Fruit fly (Drosophila melanogaster): ENCODE measurements around the gene CG2129.

Gene CG2129

DNA sequence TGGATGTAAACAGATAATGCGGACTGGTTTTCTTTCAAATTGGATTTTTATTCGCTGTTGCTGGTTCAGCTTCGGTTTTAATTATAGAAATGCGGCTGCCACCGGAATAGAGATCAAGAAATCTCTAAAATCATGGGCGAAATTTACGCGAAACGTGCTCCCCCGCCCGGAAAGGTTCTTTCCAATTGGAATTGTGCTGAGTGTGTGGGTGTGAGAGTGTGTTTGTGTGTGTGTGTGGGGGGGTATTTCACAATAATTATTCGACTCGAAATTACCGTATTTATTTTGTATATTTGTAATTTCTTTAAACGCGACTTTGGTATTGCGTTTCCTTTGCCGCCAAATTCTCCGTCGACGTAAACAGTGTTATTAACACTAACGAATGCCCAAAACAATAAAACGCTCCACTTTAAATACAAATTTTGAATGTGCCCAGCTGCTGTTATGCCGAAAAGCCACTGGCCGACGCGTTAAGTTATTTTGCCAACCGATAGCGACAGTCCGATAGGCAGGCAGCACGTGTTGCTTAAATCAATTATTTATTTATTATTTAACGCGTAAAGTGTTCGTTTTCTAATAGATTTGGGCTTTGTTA, 29.8 kb upstream of the CG2129 start, which contains the start of gene Gclc:
TSS of gene Gclc (minus strand) at position 431 of the 595 bp plus-strand sequence.
- TF ChIP-seq Myc (optimal IDR thresholded peaks at IDR 0.05) = peak; percentile 48
- no peak for TF ChIP-seq Rel (GFP tag; optimal IDR thresholded peaks at IDR 0.05)
- TF ChIP-seq Rel (tag; optimal IDR thresholded peaks at IDR 0.05) = peak; percentile 83
- peak; percentile 3 for TF ChIP-seq ey (GFP tag; optimal IDR thresholded peaks at IDR 0.05)
- no peak for TF ChIP-seq CG32264 (GFP tag; optimal IDR thresholded peaks at IDR 0.05)
- TF ChIP-seq rgr (GFP tag; optimal IDR thresholded peaks at IDR 0.05) = peak; percentile 11

DNA sequence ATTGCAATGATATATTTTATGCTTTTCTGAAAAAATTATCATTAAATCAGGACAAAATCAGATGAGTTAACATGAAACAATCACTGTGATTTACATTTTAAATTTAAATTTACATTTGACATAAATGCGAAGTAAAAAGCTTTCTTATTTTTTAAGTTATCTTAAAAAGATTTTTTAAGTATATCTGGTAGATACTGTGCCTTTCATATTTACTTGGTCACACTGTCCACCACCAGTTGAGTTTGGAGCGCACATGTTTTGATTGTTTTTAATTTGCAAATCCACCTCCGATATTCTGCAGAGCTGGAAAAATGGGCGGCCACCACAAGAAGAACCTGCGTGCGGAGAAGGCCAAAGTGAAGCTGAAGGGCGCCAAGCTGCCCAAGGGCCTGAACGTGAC, 28.8 kb upstream of the CG2129 start, which contains the start of gene CG1575:
TSS of gene CG1575 (plus strand) at position 200 of the 400 bp plus-strand sequence.
- no peak for TF ChIP-seq CrebA (GFP tag; optimal IDR thresholded peaks at IDR 0.05; ENCODE audit: borderline replicate concordance)
- TF ChIP-seq HLH106 (tag; optimal IDR thresholded peaks at IDR 0.05) = no peak
- TF ChIP-seq Hr78 (GFP tag; optimal IDR thresholded peaks at IDR 0.05) = no peak
- TF ChIP-seq N (GFP tag; optimal IDR thresholded peaks at IDR 0.05) = no peak
- TF ChIP-seq Vsx2 (GFP tag; optimal IDR thresholded peaks at IDR 0.05; ENCODE audit: partially characterized antibody) = no peak
- no peak for TF ChIP-seq psq (GFP tag; optimal IDR thresholded peaks at IDR 0.05)
- no peak for TF ChIP-seq OdsH (GFP tag; optimal IDR thresholded peaks at IDR 0.05)
- no peak for TF ChIP-seq sage (GFP tag; optimal IDR thresholded peaks at IDR 0.05)
- no peak for TF ChIP-seq dl (GFP tag; optimal IDR thresholded peaks at IDR 0.05; ENCODE audit: insufficient read depth in 1 of 2, partially characterized antibody in 2 of 2)

DNA sequence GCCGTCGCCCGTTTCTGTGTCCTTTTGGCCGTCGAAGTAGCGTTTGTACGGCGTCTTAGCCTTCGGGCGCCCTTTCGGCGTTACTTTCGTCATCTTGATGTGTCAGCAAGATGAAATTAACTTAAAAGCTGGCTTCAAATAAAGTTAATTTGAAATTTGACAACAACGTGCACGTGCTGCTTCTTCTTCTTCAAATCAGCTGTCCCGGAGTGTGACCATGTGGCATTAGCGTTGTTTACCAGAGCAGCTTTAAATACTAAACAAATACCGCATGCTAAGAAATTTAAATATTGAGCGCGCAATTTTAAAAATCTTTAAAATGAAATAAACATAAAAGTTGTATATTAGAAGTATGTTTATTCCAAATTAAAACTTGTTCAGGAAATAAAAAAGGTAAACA, 24.7 kb upstream of the CG2129 start, which contains the start of gene CG2260:
TSS of gene CG2260 (minus strand) at position 209 of the 400 bp plus-strand sequence.
- TF ChIP-seq fru (GFP tag; optimal IDR thresholded peaks at IDR 0.05) (no peak), jim (GFP tag; optimal IDR thresholded peaks at IDR 0.05) (no peak), Dfd (GFP tag; optimal IDR thresholded peaks at IDR 0.05) (no peak), OdsH (GFP tag; optimal IDR thresholded peaks at IDR 0.05) (no peak), sage (GFP tag; optimal IDR thresholded peaks at IDR 0.05) (no peak), Hnf4 (GFP tag; optimal IDR thresholded peaks at IDR 0.05) (no peak), Abd-B (GFP tag; optimal IDR thresholded peaks at IDR 0.05) (no peak), HLH106 (tag; optimal IDR thresholded peaks at IDR 0.05) (no peak), CrebA (GFP tag; optimal IDR thresholded peaks at IDR 0.05; ENCODE audit: borderline replicate concordance) (no peak), CG9705 (GFP tag; optimal IDR thresholded peaks at IDR 0.05) (no peak), dl (GFP tag; optimal IDR thresholded peaks at IDR 0.05; ENCODE audit: insufficient read depth in 1 of 2, partially characterized antibody in 2 of 2) (no peak), Myc (optimal IDR thresholded peaks at IDR 0.05) (no peak), CG32264 (GFP tag; optimal IDR thresholded peaks at IDR 0.05) (no peak), pan (optimal IDR thresholded peaks at IDR 0.05) (no peak), foxo (GFP tag; optimal IDR thresholded peaks at IDR 0.05) (no peak), N (GFP tag; optimal IDR thresholded peaks at IDR 0.05) (no peak)

DNA sequence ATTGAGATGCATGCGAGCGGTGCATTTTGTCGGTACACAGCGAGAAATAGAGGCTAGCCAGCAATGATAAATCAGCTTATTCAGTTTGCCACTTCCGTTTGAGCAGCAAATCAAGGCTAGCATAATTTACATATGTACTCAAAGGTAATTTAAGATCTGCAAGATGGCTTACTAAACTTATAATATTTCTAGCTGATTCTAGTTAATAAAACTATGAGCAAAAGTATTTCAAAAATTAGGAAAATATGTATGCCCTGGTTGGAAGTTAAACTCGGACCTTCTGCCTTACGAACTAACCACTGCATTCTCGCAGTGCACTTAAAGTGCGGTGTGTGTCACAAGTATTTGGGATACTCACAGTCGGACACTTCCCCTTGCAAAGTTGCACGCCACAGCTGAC, 22.8 kb upstream of the CG2129 start:
- no peak for TF ChIP-seq sv (GFP tag; optimal IDR thresholded peaks at IDR 0.05)
- no peak for TF ChIP-seq lola (GFP tag; optimal IDR thresholded peaks at IDR 0.05)
- TF ChIP-seq Sp1 (GFP tag; optimal IDR thresholded peaks at IDR 0.05) = no peak
- TF ChIP-seq dsf (GFP tag; optimal IDR thresholded peaks at IDR 0.05; ENCODE audit: borderline replicate concordance) = no peak
- no peak for TF ChIP-seq CrebA (GFP tag; optimal IDR thresholded peaks at IDR 0.05; ENCODE audit: borderline replicate concordance)
- no peak for TF ChIP-seq N (GFP tag; optimal IDR thresholded peaks at IDR 0.05)
- TF ChIP-seq tai (GFP tag; optimal IDR thresholded peaks at IDR 0.05) = no peak
- TF ChIP-seq GATAd (GFP tag; optimal IDR thresholded peaks at IDR 0.05) = no peak

DNA sequence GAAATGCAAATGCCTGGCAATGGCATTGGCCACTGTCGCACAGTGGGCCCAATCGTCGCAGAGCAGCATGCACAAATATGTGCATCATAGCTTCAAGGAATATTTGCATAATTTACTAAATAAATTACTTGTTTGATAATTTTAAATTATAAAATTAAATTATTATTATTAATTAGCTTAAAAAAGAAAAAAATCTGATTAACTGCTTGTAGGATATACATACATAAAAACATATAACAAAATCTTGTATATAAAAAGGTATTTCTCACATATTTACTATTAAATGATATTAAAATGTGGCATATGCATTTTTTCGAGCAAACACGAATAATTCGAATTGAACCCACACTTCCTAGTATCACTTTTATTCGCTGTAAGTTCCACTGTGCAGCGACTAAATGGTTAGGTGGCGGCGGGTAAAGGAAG, 20.4 kb upstream of the CG2129 start:
- TF ChIP-seq OdsH (GFP tag; optimal IDR thresholded peaks at IDR 0.05) (no peak), sage (GFP tag; optimal IDR thresholded peaks at IDR 0.05) (no peak), Hnf4 (GFP tag; optimal IDR thresholded peaks at IDR 0.05) (no peak), HLH106 (tag; optimal IDR thresholded peaks at IDR 0.05) (no peak), foxo (GFP tag; optimal IDR thresholded peaks at IDR 0.05) (no peak), woc (GFP tag; optimal IDR thresholded peaks at IDR 0.05) (no peak), dl (GFP tag; optimal IDR thresholded peaks at IDR 0.05; ENCODE audit: insufficient read depth in 1 of 2, partially characterized antibody in 2 of 2) (no peak), brk (GFP tag; optimal IDR thresholded peaks at IDR 0.05) (no peak), ey (GFP tag; optimal IDR thresholded peaks at IDR 0.05) (no peak), N (GFP tag; optimal IDR thresholded peaks at IDR 0.05) (no peak), fru (GFP tag; optimal IDR thresholded peaks at IDR 0.05) (no peak), lola (GFP tag; optimal IDR thresholded peaks at IDR 0.05) (no peak), Dfd (GFP tag; optimal IDR thresholded peaks at IDR 0.05) (no peak), Hr83 (GFP tag; optimal IDR thresholded peaks at IDR 0.05; ENCODE audit: poor library complexity, severe bottlenecking) (no peak), Myc (optimal IDR thresholded peaks at IDR 0.05) (no peak), psq (GFP tag; optimal IDR thresholded peaks at IDR 0.05) (no peak), Sp1 (GFP tag; optimal IDR thresholded peaks at IDR 0.05) (no peak), Vsx2 (GFP tag; optimal IDR thresholded peaks at IDR 0.05; ENCODE audit: partially characterized antibody) (no peak)
